Fruit fly (Drosophila melanogaster): Measurements from ENCODE around the gene Ccdc85.

DNA sequence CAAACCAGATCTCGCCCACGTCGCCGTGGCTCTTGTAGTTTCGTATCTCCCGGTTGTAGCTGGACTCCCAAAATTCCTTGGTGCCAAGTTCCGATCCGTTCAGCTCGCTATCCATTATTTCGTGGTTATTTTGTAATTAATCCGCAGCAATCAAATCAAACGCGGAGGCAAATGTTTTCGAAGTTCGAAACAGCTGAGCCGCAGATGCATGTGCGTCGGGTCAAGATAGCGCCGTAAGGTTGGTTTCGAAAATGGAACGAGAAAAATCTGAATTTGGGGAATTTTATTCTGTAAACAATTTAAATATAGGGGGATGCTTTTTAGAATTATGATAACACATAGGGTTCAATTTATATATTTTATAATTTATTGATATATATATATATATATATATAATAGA is 20.0 kb upstream of the Ccdc85 start, which contains the start of gene CG9643:
- no peak for TF ChIP-seq pan (optimal IDR thresholded peaks at IDR 0.05)
- TF ChIP-seq CG8478 (optimal IDR thresholded peaks at IDR 0.05) = no peak
- TF ChIP-seq usp (GFP tag; optimal IDR thresholded peaks at IDR 0.05) = no peak
- TF ChIP-seq psq (optimal IDR thresholded peaks at IDR 0.05) = no peak
- no peak for TF ChIP-seq Dll (optimal IDR thresholded peaks at IDR 0.05)
